Fruit fly (Drosophila melanogaster) whole organism, prepupa: ENCODE measurements around the gene Unc50.
A peak's percentile ranks its signal among the peaks of the same experiment; 100 is the strongest.

ENCODE experiments used
- CG10669 ChIP-seq: fragments of 200-800 bp; sonication (Bioruptor generic); optimal IDR thresholded peaks from 3 replicates; lab custom pipeline; 2018; ENCODE audit warnings: missing biosample characterization, mild to moderate bottlenecking, missing genetic modification characterization, moderate library complexity
- CG11294 ChIP-seq: fragments of 200-800 bp; sonication (Bioruptor generic); IDR thresholded peaks from 2 replicates; pipeline ENCODE4 v1.3.6; 2022; ENCODE audit warnings: missing biosample characterization, missing genetic modification characterization
- CG11902 ChIP-seq: fragments of 200-800 bp; sonication (Bioruptor generic); optimal IDR thresholded peaks from 3 replicates; lab custom pipeline; 2016; ENCODE audit warnings: missing biosample characterization, missing genetic modification characterization
- CG15336 ChIP-seq: fragments of 200-800 bp; sonication (Bioruptor generic); IDR thresholded peaks from 2 replicates; pipeline ENCODE4 v1.3.6; 2022; ENCODE audit warnings: missing biosample characterization, missing genetic modification characterization
- CG1621 ChIP-seq: fragments of 200-800 bp; sonication (Bioruptor generic); optimal IDR thresholded peaks from 3 replicates; lab custom pipeline; 2018; ENCODE audit warnings: missing biosample characterization, mild to moderate bottlenecking, missing genetic modification characterization
- CG3032 ChIP-seq: fragments of 200-800 bp; optimal IDR thresholded peaks from 2 replicates; lab custom pipeline; 2019; ENCODE audit warnings: missing biosample characterization, mild to moderate bottlenecking, missing genetic modification characterization, moderate library complexity
- CG32006 ChIP-seq: fragments of 200-800 bp; sonication (Bioruptor generic); optimal IDR thresholded peaks from 3 replicates; lab custom pipeline; 2017; ENCODE audit warnings: missing biosample characterization, mild to moderate bottlenecking, missing genetic modification characterization
- CG34406 ChIP-seq: fragments of 200-800 bp; sonication (Bioruptor generic); optimal IDR thresholded peaks from 3 replicates; lab custom pipeline; 2016; ENCODE audit warnings: missing biosample characterization, missing genetic modification characterization
- CG3919 ChIP-seq: fragments of 200-800 bp; sonication (Bioruptor generic); optimal IDR thresholded peaks from 3 replicates; lab custom pipeline; 2016; ENCODE audit warnings: missing biosample characterization, missing genetic modification characterization
- CG6163 ChIP-seq: fragments of 200-800 bp; sonication (Bioruptor generic); IDR thresholded peaks from 3 replicates; pipeline ENCODE4 v1.3.6; 2022; ENCODE audit warnings: missing biosample characterization, missing genetic modification characterization
- CG6792 ChIP-seq: fragments of 200-800 bp; sonication (Bioruptor generic); optimal IDR thresholded peaks from 3 replicates; lab custom pipeline; 2016; ENCODE audit warnings: missing biosample characterization, missing genetic modification characterization
- CG7368 ChIP-seq: fragments of 200-800 bp; sonication (Bioruptor generic); optimal IDR thresholded peaks from 3 replicates; lab custom pipeline; 2016; ENCODE audit warnings: missing biosample characterization, missing genetic modification characterization
- CG8119 ChIP-seq: fragments of 200-800 bp; sonication (Bioruptor generic); IDR thresholded peaks from 3 replicates; pipeline ENCODE4 v1.3.6; 2022; ENCODE audit warnings: missing biosample characterization, missing genetic modification characterization
- CG8632 ChIP-seq: fragments of 200-800 bp; sonication (Bioruptor generic); optimal IDR thresholded peaks from 3 replicates; lab custom pipeline; 2016; ENCODE audit warnings: missing biosample characterization, missing genetic modification characterization
- Eip75B ChIP-seq: fragments of 200-800 bp; sonication (Bioruptor generic); optimal IDR thresholded peaks from 3 replicates; lab custom pipeline; 2016; ENCODE audit warnings: missing biosample characterization, missing genetic modification characterization
- Eip78C ChIP-seq: fragments of 200-800 bp; sonication (Bioruptor generic); peaks from one replicate; lab custom pipeline; 2016; ENCODE audit warnings: missing biosample characterization, missing genetic modification characterization
- Eip93F ChIP-seq: fragments of 200-800 bp; sonication (Bioruptor generic); optimal IDR thresholded peaks from 2 replicates; lab custom pipeline; 2016; ENCODE audit warnings: missing biosample characterization, mild to moderate bottlenecking, missing genetic modification characterization
- Ets21C ChIP-seq: fragments of 200-800 bp; sonication (Bioruptor generic); optimal IDR thresholded peaks from 3 replicates; lab custom pipeline; 2016; ENCODE audit warnings: missing biosample characterization, missing genetic modification characterization
- Ets96B ChIP-seq: fragments of 200-800 bp; optimal IDR thresholded peaks from 2 replicates; lab custom pipeline; 2019; ENCODE audit warnings: missing biosample characterization, mild to moderate bottlenecking, missing genetic modification characterization, moderate library complexity
- Gug ChIP-seq: fragments of 200-800 bp; sonication (Bioruptor generic); IDR thresholded peaks from 2 replicates; pipeline ENCODE4 v1.3.6; 2022; ENCODE audit warnings: missing biosample characterization, missing genetic modification characterization
- Hr39 ChIP-seq: fragments of 200-800 bp; sonication (Bioruptor generic); optimal IDR thresholded peaks from 2 replicates; lab custom pipeline; 2016; ENCODE audit warnings: missing biosample characterization, missing genetic modification characterization
- Hr4 ChIP-seq: fragments of 200-800 bp; sonication (Bioruptor generic); optimal IDR thresholded peaks from 3 replicates; lab custom pipeline; 2016; ENCODE audit warnings: missing biosample characterization, missing genetic modification characterization
- Smox ChIP-seq: fragments of 200-800 bp; sonication (Bioruptor generic); optimal IDR thresholded peaks from 3 replicates; lab custom pipeline; 2016; ENCODE audit warnings: missing biosample characterization, missing genetic modification characterization
- Sox102F ChIP-seq: fragments of 200-800 bp; sonication (Bioruptor generic); optimal IDR thresholded peaks from 2 replicates; lab custom pipeline; 2016; ENCODE audit warnings: missing biosample characterization, mild to moderate bottlenecking, missing genetic modification characterization
- Sox15 ChIP-seq: fragments of 200-800 bp; sonication (Bioruptor generic); optimal IDR thresholded peaks from 3 replicates; lab custom pipeline; 2016; ENCODE audit warnings: missing biosample characterization, missing genetic modification characterization
- achi ChIP-seq: fragments of 200-800 bp; sonication (Bioruptor generic); optimal IDR thresholded peaks from 3 replicates; lab custom pipeline; 2016; ENCODE audit warnings: missing biosample characterization, missing genetic modification characterization
- acj6 ChIP-seq: fragments of 200-800 bp; sonication (Bioruptor generic); optimal IDR thresholded peaks from 3 replicates; lab custom pipeline; 2016; ENCODE audit warnings: missing biosample characterization, missing genetic modification characterization
- cyc ChIP-seq: fragments of 200-800 bp; sonication (Bioruptor generic); optimal IDR thresholded peaks from 3 replicates; lab custom pipeline; 2016; ENCODE audit warnings: missing biosample characterization, missing genetic modification characterization
- dac ChIP-seq: fragments of 200-800 bp; sonication (Bioruptor generic); optimal IDR thresholded peaks from 2 replicates; lab custom pipeline; 2017; ENCODE audit warnings: missing biosample characterization, mild to moderate bottlenecking, missing genetic modification characterization
- dsx ChIP-seq: fragments of 200-800 bp; optimal IDR thresholded peaks from 3 replicates; lab custom pipeline; 2019; ENCODE audit warnings: missing biosample characterization, mild to moderate bottlenecking, missing genetic modification characterization, moderate library complexity; ENCODE audit not compliant: poor library complexity, severe bottlenecking
- eg ChIP-seq: fragments of 200-800 bp; sonication (Bioruptor generic); IDR thresholded peaks from 3 replicates; pipeline ENCODE4 v1.3.6; 2022; ENCODE audit warnings: missing biosample characterization, missing genetic modification characterization
- fd85E ChIP-seq: fragments of 200-800 bp; sonication (Bioruptor generic); optimal IDR thresholded peaks from 3 replicates; lab custom pipeline; 2016; ENCODE audit warnings: missing biosample characterization, missing genetic modification characterization
- lz ChIP-seq: fragments of 200-800 bp; sonication (Bioruptor generic); optimal IDR thresholded peaks from 3 replicates; lab custom pipeline; 2016; ENCODE audit warnings: missing biosample characterization, missing genetic modification characterization
- pdm3 ChIP-seq: fragments of 200-800 bp; sonication (Bioruptor generic); optimal IDR thresholded peaks from 3 replicates; lab custom pipeline; 2016; ENCODE audit warnings: missing biosample characterization, missing genetic modification characterization
- salr ChIP-seq, 2 experiments: fragments of 200-800 bp; sonication (Bioruptor generic); optimal IDR thresholded peaks; 3 replicates each; lab custom pipeline; 2016 to 2018; ENCODE audit warnings: missing biosample characterization in 2 of 2, missing genetic modification characterization in 2 of 2, mild to moderate bottlenecking in 1 of 2
- spab ChIP-seq: fragments of 200-800 bp; sonication (Bioruptor generic); optimal IDR thresholded peaks from 2 replicates; lab custom pipeline; 2017; ENCODE audit warnings: missing biosample characterization, mild to moderate bottlenecking, missing genetic modification characterization, missing genetic modification reagents
- ss ChIP-seq, 2 experiments: fragments of 200-800 bp; sonication (Bioruptor generic); optimal IDR thresholded peaks; 2 replicates in 1 of 2; 3 replicates in 1 of 2; lab custom pipeline; 2017 to 2018; ENCODE audit warnings: mild to moderate bottlenecking in 2 of 2, missing biosample characterization in 2 of 2, missing genetic modification characterization in 2 of 2, moderate library complexity in 1 of 2
- svp ChIP-seq: fragments of 200-800 bp; sonication (Bioruptor generic); peaks from one replicate; lab custom pipeline; 2016; ENCODE audit warnings: missing biosample characterization, missing genetic modification characterization
- vri ChIP-seq: fragments of 200-800 bp; sonication (Bioruptor generic); optimal IDR thresholded peaks from 3 replicates; lab custom pipeline; 2016; ENCODE audit warnings: missing biosample characterization, mild to moderate bottlenecking, missing genetic modification characterization

Unc50 gene

dm6 chr3R:8669029-8669707, 7.2 kb downstream of the Unc50 start (continued):
- peak; percentile 97 for TF ChIP-seq spab
- TF ChIP-seq CG3919 = peak; percentile 99
- peak; percentile 95 to 96 for TF ChIP-seq salr (GFP tag; optimal IDR thresholded peaks at IDR 0.05; lab: Kevin White, UChicago)
- peak; percentile 97 for TF ChIP-seq achi (GFP tag; lab: Kevin White, UChicago)
- TF ChIP-seq CG1621 = peak; percentile 98
- peak; percentile 98 for TF ChIP-seq CG8119 (GFP tag; lab: Robert Waterston, UW)
- peak; percentile 97 for TF ChIP-seq CG3032 (tag; lab: Kevin White, UChicago)
- TF ChIP-seq Ets21C (GFP tag; lab: Kevin White, UChicago) = peak; percentile 94
- TF ChIP-seq fd85E (GFP tag; lab: Kevin White, UChicago) = peak; percentile 94
- peak; percentile 96 for TF ChIP-seq Hr39 (GFP tag; lab: Kevin White, UChicago)
- peak; percentile 94 for TF ChIP-seq dac (GFP tag; lab: Kevin White, UChicago)
- peak; percentile 97 for TF ChIP-seq Eip93F (GFP tag; lab: Kevin White, UChicago)
- TF ChIP-seq CG11902 (GFP tag; lab: Kevin White, UChicago) = peak; percentile 90
- TF ChIP-seq Gug (GFP tag; lab: Robert Waterston, UW) = peak; percentile 96
- peak; percentile 98 for TF ChIP-seq acj6 (GFP tag; lab: Kevin White, UChicago)
- peak; percentile 94 for TF ChIP-seq CG11294 (GFP tag; lab: Robert Waterston, UW)
- TF ChIP-seq Ets96B (tag; lab: Kevin White, UChicago) = peak; percentile 99
- peak; percentile 100 for TF ChIP-seq Eip78C (GFP tag; lab: Kevin White, UChicago)
- TF ChIP-seq Smox = peak; percentile 97
- peak; percentile 98 for TF ChIP-seq CG32006
- peak; percentile 98 for TF ChIP-seq Sox102F (GFP tag; lab: Kevin White, UChicago)
- TF ChIP-seq CG34406 (GFP tag; lab: Kevin White, UChicago) = peak; percentile 97
- peak; percentile 98 for TF ChIP-seq Eip75B
- TF ChIP-seq CG6163 = peak; percentile 99
- peak; percentile 99 for TF ChIP-seq Hr4 (GFP tag; lab: Kevin White, UChicago)
- peak; percentile 99 for TF ChIP-seq CG15336 (GFP tag; lab: Robert Waterston, UW)
- peak; percentile 98 for TF ChIP-seq eg (GFP tag; lab: Robert Waterston, UW)
- peak; percentile 97 for TF ChIP-seq CG8632
- peak; percentile 97 for TF ChIP-seq cyc
- TF ChIP-seq pdm3 = peak; percentile 98
- TF ChIP-seq ss (GFP tag; optimal IDR thresholded peaks at IDR 0.05; lab: Kevin White, UChicago) = peak; percentile 96 to 97
- TF ChIP-seq vri (GFP tag; lab: Kevin White, UChicago) = peak; percentile 98
- peak; percentile 98 for TF ChIP-seq CG6792
- TF ChIP-seq CG7368 (GFP tag; lab: Kevin White, UChicago) = peak; percentile 98
- TF ChIP-seq CG10669 (GFP tag; lab: Kevin White, UChicago) = peak; percentile 98
- peak; percentile 93 for TF ChIP-seq Sox15 (GFP tag; lab: Kevin White, UChicago)
- TF ChIP-seq dsx (GFP tag; lab: Kevin White, UChicago) = peak; percentile 97
- TF ChIP-seq, all 60 proteins: peak for 60

DNA sequence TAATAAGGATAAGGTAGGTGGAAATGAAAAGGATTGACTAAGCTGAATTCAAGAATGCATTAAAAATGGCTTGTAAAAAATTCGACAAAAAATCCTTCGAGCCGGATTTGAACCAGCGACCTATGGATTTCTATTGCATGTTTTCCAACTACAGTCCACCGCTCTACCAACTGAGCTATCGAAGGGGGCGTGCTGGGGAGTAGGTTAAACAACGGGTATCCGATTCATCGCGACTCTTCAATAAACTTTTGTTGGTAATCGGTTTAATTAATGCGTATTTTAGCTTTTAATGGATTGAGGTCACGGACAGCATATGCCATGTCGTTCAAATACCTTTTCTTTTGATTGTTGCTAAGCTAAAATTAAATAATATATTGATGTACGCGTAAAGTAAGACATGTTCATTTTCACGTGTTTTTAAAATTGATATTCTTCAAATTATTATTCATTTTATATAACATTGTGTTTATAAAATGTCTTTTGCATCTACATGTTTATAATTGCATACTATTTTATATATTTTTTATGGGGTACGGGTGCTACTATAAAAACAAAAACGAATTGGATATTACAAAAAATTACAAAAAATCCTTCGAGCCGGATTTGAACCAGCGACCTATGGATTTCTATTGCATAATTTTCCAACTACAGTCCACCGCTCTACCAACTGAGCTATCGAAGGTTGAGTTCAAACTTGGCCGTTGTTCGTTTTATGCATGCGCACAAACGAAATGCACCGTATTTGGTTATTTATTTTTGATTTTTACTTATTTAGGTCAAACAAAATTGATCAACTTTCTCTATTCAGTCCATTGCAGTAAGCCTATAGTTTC, 8.2 kb downstream of the Unc50 start:
- TF ChIP-seq Eip78C (GFP tag; lab: Kevin White, UChicago) = peak; percentile 65
- TF ChIP-seq vri (GFP tag; lab: Kevin White, UChicago) = peak; percentile 81
- no peak for TF ChIP-seq CG11294 (GFP tag; lab: Robert Waterston, UW)
- peak; percentile 3 for TF ChIP-seq Eip93F (GFP tag; lab: Kevin White, UChicago)
- TF ChIP-seq lz (GFP tag; lab: Kevin White, UChicago) = no peak
- TF ChIP-seq svp (GFP tag; lab: Kevin White, UChicago) = peak; percentile 63
- TF ChIP-seq, all 60 proteins: peak for 4
